Worm (Caenorhabditis elegans) whole organism, late embryonic: ENCODE data around the gene B0547.2.
A peak's percentile ranks its signal among the peaks of the same experiment; 100 is the strongest.

Source experiments
- T23F11.4 ChIP-seq: fragments of 200-800 bp; sonication (Bioruptor generic); optimal IDR thresholded peaks from 2 replicates; lab custom pipeline; 2018; ENCODE audit warnings: mild to moderate bottlenecking, missing genetic modification characterization, missing compliant biosample characterization
- Y22D7AL.16 ChIP-seq: sonication (generic microtip); optimal IDR thresholded peaks from 2 replicates; lab custom pipeline; 2016; ENCODE audit warnings: missing genetic modification characterization, missing compliant biosample characterization
- ahr-1 ChIP-seq: sonication (generic microtip); optimal IDR thresholded peaks from 2 replicates; lab custom pipeline; 2016; ENCODE audit warnings: missing genetic modification characterization, missing compliant biosample characterization
- ama-1 ChIP-seq: fragments of 150-350 bp; optimal IDR thresholded peaks from 2 replicates; lab custom pipeline; 2014
- ceh-14 ChIP-seq: sonication (generic microtip); optimal IDR thresholded peaks from 2 replicates; lab custom pipeline; 2016; ENCODE audit warnings: missing genotype, missing genetic modification characterization, missing compliant biosample characterization
- ceh-18 ChIP-seq: sonication (generic microtip); optimal IDR thresholded peaks from 2 replicates; lab custom pipeline; 2016; ENCODE audit warnings: missing genetic modification characterization, missing compliant biosample characterization
- ceh-19 ChIP-seq: fragments of 200-800 bp; sonication (Bioruptor generic); optimal IDR thresholded peaks from 2 replicates; lab custom pipeline; 2018; ENCODE audit warnings: mild to moderate bottlenecking, missing genetic modification characterization, missing compliant biosample characterization
- ceh-2 ChIP-seq: sonication (generic microtip); optimal IDR thresholded peaks from 2 replicates; lab custom pipeline; 2016; ENCODE audit warnings: missing genotype, missing genetic modification characterization, missing compliant biosample characterization
- ceh-22 ChIP-seq: sonication (generic microtip); optimal IDR thresholded peaks from 2 replicates; lab custom pipeline; 2017; ENCODE audit warnings: missing biosample characterization, missing genetic modification characterization
- ceh-24 ChIP-seq: sonication (generic microtip); optimal IDR thresholded peaks from 2 replicates; lab custom pipeline; 2016; ENCODE audit warnings: mild to moderate bottlenecking, missing genetic modification characterization, missing compliant biosample characterization
- ceh-30 ChIP-seq: fragments of 150-350 bp; optimal IDR thresholded peaks from 2 replicates; lab custom pipeline; 2014; ENCODE audit warnings: missing biosample characterization, missing genetic modification characterization
- ceh-31 ChIP-seq: sonication (generic microtip); optimal IDR thresholded peaks from 2 replicates; lab custom pipeline; 2016; ENCODE audit warnings: missing genetic modification characterization, missing compliant biosample characterization
- ceh-45 ChIP-seq: fragments of 200-800 bp; sonication (Bioruptor generic); IDR thresholded peaks from 2 replicates; pipeline ENCODE4 v1.3.6; 2022; ENCODE audit warnings: missing genetic modification reagents, missing genetic modification characterization, missing compliant biosample characterization
- ceh-6 ChIP-seq: fragments of 200-800 bp; sonication (Bioruptor generic); optimal IDR thresholded peaks from 2 replicates; lab custom pipeline; 2018; ENCODE audit warnings: mild to moderate bottlenecking, missing genetic modification characterization, missing compliant biosample characterization
- ceh-9 ChIP-seq: sonication (generic microtip); optimal IDR thresholded peaks from 2 replicates; lab custom pipeline; 2016; ENCODE audit warnings: mild to moderate bottlenecking, missing genetic modification characterization, inconsistent platforms, missing compliant biosample characterization
- elt-2 ChIP-seq: sonication (generic microtip); optimal IDR thresholded peaks from 2 replicates; lab custom pipeline; 2016; ENCODE audit warnings: missing genetic modification reagents, missing genetic modification characterization, missing compliant biosample characterization
- elt-4 ChIP-seq: sonication (generic microtip); optimal IDR thresholded peaks from 2 replicates; lab custom pipeline; 2016; ENCODE audit warnings: missing genetic modification characterization, missing compliant biosample characterization
- ets-4 ChIP-seq: sonication (generic microtip); optimal IDR thresholded peaks from 2 replicates; lab custom pipeline; 2016; ENCODE audit warnings: missing genetic modification characterization, missing compliant biosample characterization
- fax-1 ChIP-seq: sonication (generic microtip); optimal IDR thresholded peaks from 2 replicates; lab custom pipeline; 2016; ENCODE audit warnings: missing genotype, missing genetic modification characterization, missing compliant biosample characterization
- fkh-10 ChIP-seq: fragments of 150-350 bp; optimal IDR thresholded peaks from 2 replicates; lab custom pipeline; 2014; ENCODE audit warnings: missing biosample characterization, missing genetic modification reagents, missing genetic modification characterization
- gmeb-2 ChIP-seq: sonication (generic microtip); optimal IDR thresholded peaks from 2 replicates; lab custom pipeline; 2016; ENCODE audit warnings: missing genetic modification characterization, inconsistent platforms, missing compliant biosample characterization
- hlh-15 ChIP-seq: sonication (generic microtip); optimal IDR thresholded peaks from 2 replicates; lab custom pipeline; 2016; ENCODE audit warnings: missing genetic modification characterization, missing compliant biosample characterization
- hlh-30 ChIP-seq: sonication (generic microtip); optimal IDR thresholded peaks from 2 replicates; lab custom pipeline; 2017; ENCODE audit warnings: antibody characterized with exemption, missing genetic modification characterization, missing compliant biosample characterization; ENCODE audit not compliant: insufficient read depth
- hlh-6 ChIP-seq: sonication (generic microtip); optimal IDR thresholded peaks from 2 replicates; lab custom pipeline; 2016; ENCODE audit warnings: missing genotype, missing genetic modification characterization, missing compliant biosample characterization
- lim-6 ChIP-seq: sonication (generic microtip); optimal IDR thresholded peaks from 2 replicates; lab custom pipeline; 2016; ENCODE audit warnings: missing genetic modification characterization, missing compliant biosample characterization
- madf-2 ChIP-seq: sonication (generic microtip); optimal IDR thresholded peaks from 2 replicates; lab custom pipeline; 2017; ENCODE audit warnings: missing genetic modification characterization, missing compliant biosample characterization
- nfya-1 ChIP-seq: sonication (generic microtip); optimal IDR thresholded peaks from 2 replicates; lab custom pipeline; 2017; ENCODE audit warnings: missing genetic modification characterization, mild to moderate bottlenecking, missing compliant biosample characterization, antibody characterized with exemption, moderate library complexity
- nhr-232 ChIP-seq: sonication (generic microtip); optimal IDR thresholded peaks from 2 replicates; lab custom pipeline; 2016; ENCODE audit warnings: missing genetic modification characterization, missing compliant biosample characterization
- pag-3 ChIP-seq: sonication (generic microtip); optimal IDR thresholded peaks from 2 replicates; lab custom pipeline; 2016; ENCODE audit warnings: missing compliant biosample characterization, missing genetic modification characterization, borderline replicate concordance
- pax-1 ChIP-seq: fragments of 150-350 bp; optimal IDR thresholded peaks from 2 replicates; lab custom pipeline; 2014; ENCODE audit warnings: missing biosample characterization, missing genetic modification characterization
- pros-1 ChIP-seq: fragments of 150-350 bp; optimal IDR thresholded peaks from 2 replicates; lab custom pipeline; 2014; ENCODE audit warnings: missing biosample characterization, missing genetic modification reagents, missing genetic modification characterization
- sox-2 ChIP-seq: fragments of 200-800 bp; sonication (Bioruptor generic); IDR thresholded peaks from 2 replicates; pipeline ENCODE4 v1.3.6; 2022; ENCODE audit warnings: missing genetic modification reagents, missing genetic modification characterization, missing compliant biosample characterization
- tbx-2 ChIP-seq: sonication (generic microtip); optimal IDR thresholded peaks from 2 replicates; lab custom pipeline; 2016; ENCODE audit warnings: missing genetic modification characterization, missing compliant biosample characterization
- unc-55 ChIP-seq: sonication (generic microtip); optimal IDR thresholded peaks from 2 replicates; lab custom pipeline; 2017; ENCODE audit warnings: missing biosample characterization, missing genetic modification reagents, missing genetic modification characterization
- unc-86 ChIP-seq: sonication (generic microtip); optimal IDR thresholded peaks from 2 replicates; lab custom pipeline; 2016; ENCODE audit warnings: missing genetic modification characterization, missing compliant biosample characterization
- ztf-16 ChIP-seq: sonication (generic microtip); optimal IDR thresholded peaks from 2 replicates; lab custom pipeline; 2017; ENCODE audit warnings: missing genetic modification characterization, missing compliant biosample characterization

The B0547.2 gene

DNA sequence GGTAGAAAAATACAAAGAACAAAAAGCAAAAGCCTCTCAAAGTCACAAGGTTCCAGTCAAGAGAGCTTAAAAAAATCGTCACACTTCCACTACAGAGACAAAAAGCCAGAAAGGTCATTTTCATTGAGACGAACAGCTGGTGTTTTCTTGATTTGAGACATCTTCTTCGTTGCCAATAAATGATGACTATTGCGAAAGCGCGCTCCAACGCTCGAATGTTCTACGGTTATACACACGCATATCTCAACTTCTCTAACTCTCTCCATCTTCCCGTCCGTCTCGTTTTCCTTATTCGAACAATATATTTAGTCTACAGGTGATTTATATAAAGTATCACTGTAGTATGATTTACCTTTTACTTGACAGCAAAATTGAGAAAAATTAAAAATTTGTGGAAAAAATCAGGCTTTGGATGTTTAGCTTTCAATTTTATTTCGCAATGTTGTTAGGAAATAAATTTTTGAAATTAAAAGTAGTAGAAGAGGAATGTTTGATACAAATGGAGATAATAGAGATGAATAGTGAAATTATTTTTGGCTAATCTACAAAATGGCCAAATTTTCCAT, 19.6 kb downstream of the B0547.2 start:
- TF ChIP-seq ceh-31, result peak; percentile 19
- TF ChIP-seq ztf-16 (tag; lab: Kevin White, UChicago), result no peak
- peak; percentile 30 for TF ChIP-seq hlh-30 (tag; lab: Kevin White, UChicago)
- peak; percentile 4 for TF ChIP-seq nfya-1 (tag; lab: Kevin White, UChicago)
- TF ChIP-seq ceh-9, result no peak
- peak; percentile 73 for TF ChIP-seq unc-55 (GFP tag; lab: Kevin White, UChicago)

ce11 chrIV:5666115-5667028, 20.6 kb downstream of the B0547.2 start:
- no peak for TF ChIP-seq tbx-2 (tag; lab: Kevin White, UChicago)
- TF ChIP-seq lim-6 (tag; lab: Kevin White, UChicago), result no peak
- TF ChIP-seq nhr-232 (tag; lab: Kevin White, UChicago), result no peak
- no peak for TF ChIP-seq ets-4 (tag; lab: Kevin White, UChicago)
- no peak for TF ChIP-seq gmeb-2 (tag; lab: Kevin White, UChicago)
- TF ChIP-seq ceh-19 (GFP tag; lab: Kevin White, UChicago), result no peak
- no peak for TF ChIP-seq Y22D7AL.16
- TF ChIP-seq elt-4 (tag; lab: Kevin White, UChicago), result no peak
- TF ChIP-seq ceh-6, result no peak
- no peak for TF ChIP-seq hlh-30 (tag; lab: Kevin White, UChicago)
- TF ChIP-seq ceh-22 (tag; lab: Kevin White, UChicago), result no peak
- TF ChIP-seq T23F11.4 (GFP tag; lab: Kevin White, UChicago), result no peak
- no peak for TF ChIP-seq ama-1 (lab: Kevin White, UChicago)
- TF ChIP-seq ceh-2 (tag; lab: Kevin White, UChicago), result no peak
- TF ChIP-seq ztf-16 (tag; lab: Kevin White, UChicago), result no peak
- no peak for TF ChIP-seq pax-1 (tag; lab: Kevin White, UChicago)
- TF ChIP-seq, all 69 proteins: peak for 0

DNA sequence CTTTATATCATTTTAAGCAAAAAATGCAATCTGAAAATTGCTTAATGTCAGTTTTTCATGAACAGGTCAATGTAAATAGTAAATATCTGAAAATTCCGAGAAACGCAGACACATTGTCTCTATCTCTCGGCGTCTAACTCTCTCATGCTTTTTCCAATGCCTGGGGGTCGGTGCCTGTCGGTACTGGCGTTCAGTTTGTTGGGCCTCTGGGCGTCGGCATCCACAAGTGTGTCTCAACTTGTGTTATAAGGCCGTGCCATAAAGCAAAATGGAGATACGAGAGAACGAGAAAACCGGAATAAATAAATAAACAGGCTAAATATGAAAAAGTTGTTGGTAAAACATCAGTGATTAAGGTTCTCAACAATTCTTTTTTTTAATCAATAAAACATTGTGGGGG, 21.4 kb downstream of the B0547.2 start:
- TF ChIP-seq ztf-16 (tag; lab: Kevin White, UChicago) (no peak), nhr-232 (tag; lab: Kevin White, UChicago) (no peak), fax-1 (no peak), hlh-15 (tag; lab: Kevin White, UChicago) (no peak), elt-2 (no peak), ceh-18 (tag; lab: Kevin White, UChicago) (peak; percentile 2), ceh-24 (tag; lab: Kevin White, UChicago) (no peak)

DNA sequence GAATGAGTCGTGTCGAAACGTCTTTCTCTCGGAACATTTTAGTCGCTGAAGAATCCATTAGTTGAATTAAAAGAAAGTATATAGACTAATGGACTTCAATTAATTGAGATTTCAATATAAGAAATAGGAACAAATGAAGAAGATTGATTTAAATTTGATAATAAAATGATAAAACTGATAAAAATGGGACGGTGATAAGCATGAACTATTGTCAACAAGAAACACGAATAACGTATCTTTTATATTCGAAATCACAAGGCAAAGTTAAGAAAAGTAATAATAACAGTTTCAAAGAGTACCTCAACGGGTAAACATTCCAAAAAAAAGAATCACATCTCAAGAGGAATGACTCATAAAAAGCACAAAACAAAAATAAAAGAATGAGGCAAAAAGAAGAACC, 23.7 kb downstream of the B0547.2 start, which contains the start of gene T19E7.6:
TSS of gene T19E7.6 (minus strand) at position 45 of the 400 bp plus-strand sequence.
- TF ChIP-seq madf-2 (no peak), ceh-24 (tag; lab: Kevin White, UChicago) (no peak), ztf-16 (tag; lab: Kevin White, UChicago) (no peak), nhr-232 (tag; lab: Kevin White, UChicago) (no peak), ceh-31 (no peak), ets-4 (tag; lab: Kevin White, UChicago) (no peak), ceh-22 (tag; lab: Kevin White, UChicago) (no peak), ahr-1 (no peak), gmeb-2 (tag; lab: Kevin White, UChicago) (no peak), sox-2 (GFP tag; lab: Robert Waterston, UW) (no peak), pros-1 (tag; lab: Kevin White, UChicago) (no peak), pag-3 (tag; lab: Kevin White, UChicago) (no peak), ceh-30 (tag; lab: Kevin White, UChicago) (no peak), hlh-30 (tag; lab: Kevin White, UChicago) (no peak), unc-86 (tag; lab: Kevin White, UChicago) (no peak), hlh-6 (tag; lab: Kevin White, UChicago) (no peak), fkh-10 (GFP tag; lab: Kevin White, UChicago) (no peak), ceh-45 (no peak), T23F11.4 (GFP tag; lab: Kevin White, UChicago) (no peak), ceh-14 (tag; lab: Kevin White, UChicago) (no peak)
